Fruit fly (Drosophila melanogaster) whole organism, embryonic: Measurements from ENCODE around the gene dsf.

Source experiments
- Abd-B ChIP-seq: fragments of 200-800 bp; sonication (Bioruptor generic); optimal IDR thresholded peaks from 2 replicates; lab custom pipeline; 2018; ENCODE audit warnings: missing biosample characterization, mild to moderate bottlenecking, missing genetic modification characterization, moderate library complexity
- Adf1 ChIP-seq: fragments of 200-800 bp; sonication (Bioruptor generic); IDR thresholded peaks from 2 replicates; pipeline ENCODE4 v1.3.6; 2022; ENCODE audit warnings: missing biosample characterization, missing genetic modification characterization
- C15 ChIP-seq: fragments of 200-800 bp; sonication (Bioruptor generic); IDR thresholded peaks from 3 replicates; pipeline ENCODE4 v1.3.6; 2022; ENCODE audit warnings: missing biosample characterization, missing genetic modification characterization
- CG10147 ChIP-seq: fragments of 200-800 bp; sonication (Bioruptor generic); optimal IDR thresholded peaks from 2 replicates; lab custom pipeline; 2019; ENCODE audit warnings: missing biosample characterization, mild to moderate bottlenecking, missing genetic modification characterization, moderate library complexity
- CG12299 ChIP-seq: fragments of 200-800 bp; sonication (Bioruptor generic); optimal IDR thresholded peaks from 2 replicates; lab custom pipeline; 2018; ENCODE audit warnings: missing biosample characterization, mild to moderate bottlenecking, missing genetic modification characterization
- CG13123 ChIP-seq: fragments of 200-800 bp; sonication (Bioruptor generic); optimal IDR thresholded peaks from 2 replicates; lab custom pipeline; 2016; ENCODE audit warnings: missing biosample characterization, missing genetic modification characterization
- CG14667 ChIP-seq: fragments of 200-800 bp; sonication (Bioruptor generic); IDR thresholded peaks from 2 replicates; pipeline ENCODE4 v1.3.6; 2022; ENCODE audit warnings: missing biosample characterization, missing genetic modification characterization
- CG14965 ChIP-seq: fragments of 200-800 bp; sonication (Bioruptor generic); optimal IDR thresholded peaks from 2 replicates; lab custom pipeline; 2016; ENCODE audit warnings: missing biosample characterization, missing genetic modification characterization, borderline replicate concordance
- CG15073 ChIP-seq: fragments of 200-800 bp; sonication (Bioruptor generic); optimal IDR thresholded peaks from 2 replicates; lab custom pipeline; 2016; ENCODE audit warnings: missing biosample characterization, missing genetic modification characterization
- CG16863 ChIP-seq: fragments of 200-800 bp; sonication (Bioruptor generic); optimal IDR thresholded peaks from 3 replicates; lab custom pipeline; 2016; ENCODE audit warnings: missing biosample characterization, missing genetic modification characterization
- CG17359 ChIP-seq: fragments of 200-800 bp; sonication (Bioruptor generic); optimal IDR thresholded peaks from 3 replicates; lab custom pipeline; 2018; ENCODE audit warnings: missing biosample characterization, mild to moderate bottlenecking, missing genetic modification characterization, moderate library complexity
- CG18599 ChIP-seq: fragments of 200-800 bp; sonication (Bioruptor generic); optimal IDR thresholded peaks from 3 replicates; lab custom pipeline; 2017; ENCODE audit warnings: missing biosample characterization, missing genetic modification characterization, mild to moderate bottlenecking, moderate library complexity, missing genetic modification reagents
- CG2129 ChIP-seq: fragments of 200-800 bp; sonication (Bioruptor generic); IDR thresholded peaks from 2 replicates; pipeline ENCODE4 v1.3.6; 2022; ENCODE audit warnings: missing biosample characterization, missing genetic modification characterization; ENCODE audit not compliant: partially characterized antibody
- CG2712 ChIP-seq: fragments of 200-800 bp; optimal IDR thresholded peaks from 3 replicates; lab custom pipeline; 2019; ENCODE audit warnings: missing biosample characterization, mild to moderate bottlenecking, missing genetic modification characterization, moderate library complexity
- CG31365 ChIP-seq: fragments of 200-800 bp; sonication (Bioruptor generic); optimal IDR thresholded peaks from 2 replicates; lab custom pipeline; 2018; ENCODE audit warnings: missing biosample characterization, mild to moderate bottlenecking, missing genetic modification characterization
- CG4282 ChIP-seq: fragments of 200-800 bp; sonication (Bioruptor generic); optimal IDR thresholded peaks from 2 replicates; lab custom pipeline; 2016; ENCODE audit warnings: missing biosample characterization, missing genetic modification characterization
- CG4820 ChIP-seq: fragments of 200-800 bp; sonication (Bioruptor generic); optimal IDR thresholded peaks from 3 replicates; lab custom pipeline; 2016; ENCODE audit warnings: missing biosample characterization, missing genetic modification characterization
- CG6791 ChIP-seq: fragments of 200-800 bp; sonication (Bioruptor generic); IDR thresholded peaks from 3 replicates; pipeline ENCODE4 v1.3.6; 2022; ENCODE audit warnings: missing biosample characterization, missing genetic modification characterization; ENCODE audit not compliant: partially characterized antibody
- CG6813 ChIP-seq: fragments of 200-800 bp; sonication (Bioruptor generic); optimal IDR thresholded peaks from 2 replicates; lab custom pipeline; 2017; ENCODE audit warnings: missing biosample characterization, missing genetic modification characterization, mild to moderate bottlenecking, moderate library complexity, missing genetic modification reagents
- CG7928 ChIP-seq: fragments of 200-800 bp; sonication (Bioruptor generic); optimal IDR thresholded peaks from 2 replicates; lab custom pipeline; 2017; ENCODE audit warnings: missing biosample characterization, mild to moderate bottlenecking, missing genetic modification characterization
- CG8281 ChIP-seq: fragments of 200-800 bp; sonication (Bioruptor generic); optimal IDR thresholded peaks from 2 replicates; lab custom pipeline; 2018; ENCODE audit warnings: missing biosample characterization, mild to moderate bottlenecking, missing genetic modification characterization, moderate library complexity
- CG8944 ChIP-seq: fragments of 200-800 bp; sonication (Bioruptor generic); optimal IDR thresholded peaks from 3 replicates; lab custom pipeline; 2016; ENCODE audit warnings: missing biosample characterization, missing genetic modification characterization
- CG9215 ChIP-seq: fragments of 200-800 bp; sonication (Bioruptor generic); IDR thresholded peaks from 2 replicates; pipeline ENCODE4 v1.3.6; 2022; ENCODE audit warnings: missing biosample characterization, missing genetic modification characterization
- ERR ChIP-seq: fragments of 200-800 bp; sonication (Bioruptor generic); optimal IDR thresholded peaks from 2 replicates; lab custom pipeline; 2016; ENCODE audit warnings: missing biosample characterization, missing genetic modification characterization
- Hr3 ChIP-seq: fragments of 200-800 bp; sonication (Bioruptor generic); optimal IDR thresholded peaks from 3 replicates; lab custom pipeline; 2016; ENCODE audit warnings: missing biosample characterization, missing genetic modification characterization
- Meics ChIP-seq: fragments of 200-800 bp; sonication (Bioruptor generic); optimal IDR thresholded peaks from 2 replicates; lab custom pipeline; 2017; ENCODE audit warnings: missing biosample characterization, mild to moderate bottlenecking, missing genetic modification characterization
- Nf-YB ChIP-seq: fragments of 200-800 bp; sonication (Bioruptor generic); optimal IDR thresholded peaks from 3 replicates; lab custom pipeline; 2019; ENCODE audit warnings: missing biosample characterization, mild to moderate bottlenecking, missing genetic modification characterization, moderate library complexity
- Oaz ChIP-seq: fragments of 200-800 bp; sonication (Bioruptor generic); IDR thresholded peaks from 2 replicates; pipeline ENCODE4 v1.3.6; 2022; ENCODE audit warnings: missing biosample characterization, missing genetic modification characterization
- Trl ChIP-seq, 3 experiments: fragments of >200 bp in 2 of 3; fragments of 200-800 bp in 1 of 3; sonication (Bioruptor generic) in 1 of 3; optimal IDR thresholded peaks; 2 replicates in 1 of 3; 3 replicates in 2 of 3; lab custom pipeline; 2016 to 2017; ENCODE audit warnings: missing biosample characterization in 1 of 3, missing genetic modification characterization in 1 of 3
- ato ChIP-seq: fragments of 200-800 bp; sonication (Bioruptor generic); IDR thresholded peaks from 2 replicates; pipeline ENCODE4 v1.3.6; 2022; ENCODE audit warnings: missing biosample characterization, missing genetic modification characterization; ENCODE audit not compliant: partially characterized antibody
- bowl ChIP-seq: fragments of 200-800 bp; sonication (Bioruptor generic); IDR thresholded peaks from 2 replicates; pipeline ENCODE4 v1.3.6; 2022; ENCODE audit warnings: missing biosample characterization, missing genetic modification characterization
- chif ChIP-seq, 2 experiments: fragments of 200-800 bp; sonication (Bioruptor generic); optimal IDR thresholded peaks; 3 replicates each; lab custom pipeline; 2016; ENCODE audit warnings: missing biosample characterization in 2 of 2, missing genetic modification characterization in 2 of 2
- danr ChIP-seq: fragments of 200-800 bp; sonication (Bioruptor generic); IDR thresholded peaks from 2 replicates; pipeline ENCODE4 v1.3.6; 2022; ENCODE audit warnings: missing biosample characterization, missing genetic modification characterization
- disco-r ChIP-seq: fragments of 200-800 bp; sonication (Bioruptor generic); optimal IDR thresholded peaks from 2 replicates; lab custom pipeline; 2016; ENCODE audit warnings: missing biosample characterization, missing genetic modification characterization
- dmrt99B ChIP-seq: fragments of 200-800 bp; sonication (Bioruptor generic); optimal IDR thresholded peaks from 2 replicates; lab custom pipeline; 2018; ENCODE audit warnings: missing biosample characterization, mild to moderate bottlenecking, missing genetic modification characterization, moderate library complexity
- ems ChIP-seq: fragments of 200-800 bp; sonication (Bioruptor generic); optimal IDR thresholded peaks from 3 replicates; lab custom pipeline; 2016; ENCODE audit warnings: missing biosample characterization, missing genetic modification characterization
- hb ChIP-seq: fragments of 200-800 bp; sonication (Bioruptor generic); IDR thresholded peaks from 3 replicates; pipeline ENCODE4 v1.3.6; 2022; ENCODE audit warnings: missing biosample characterization, missing genetic modification characterization; ENCODE audit not compliant: partially characterized antibody
- hkb ChIP-seq, 2 experiments: fragments of 200-800 bp in 1 of 2; fragments of >200 bp in 1 of 2; sonication (Bioruptor generic) in 1 of 2; IDR thresholded peaks in 1 of 2; optimal IDR thresholded peaks in 1 of 2; 2 replicates each; pipeline versions ENCODE4 v1.3.6 to Lab custom; 2017 to 2022; ENCODE audit warnings: missing biosample characterization in 1 of 2, missing genetic modification characterization in 1 of 2
- lmd ChIP-seq: fragments of 200-800 bp; sonication (Bioruptor generic); IDR thresholded peaks from 2 replicates; pipeline ENCODE4 v1.3.6; 2022; ENCODE audit warnings: missing biosample characterization, missing genetic modification characterization
- odd ChIP-seq: fragments of 200-800 bp; sonication (Bioruptor generic); optimal IDR thresholded peaks from 2 replicates; lab custom pipeline; 2017; ENCODE audit warnings: missing biosample characterization, mild to moderate bottlenecking, missing genetic modification characterization
- repo ChIP-seq: fragments of 200-800 bp; sonication (Bioruptor generic); optimal IDR thresholded peaks from 2 replicates; lab custom pipeline; 2016; ENCODE audit warnings: missing biosample characterization, missing genetic modification characterization
- scrt ChIP-seq: fragments of 200-800 bp; sonication (Bioruptor generic); optimal IDR thresholded peaks from 2 replicates; lab custom pipeline; 2018; ENCODE audit warnings: missing biosample characterization, mild to moderate bottlenecking, missing genetic modification characterization, moderate library complexity
- shn ChIP-seq: fragments of 200-800 bp; sonication (Bioruptor generic); optimal IDR thresholded peaks from 3 replicates; lab custom pipeline; 2016; ENCODE audit warnings: missing biosample characterization, missing genetic modification characterization
- sima ChIP-seq: fragments of 200-800 bp; sonication (Bioruptor generic); optimal IDR thresholded peaks from 2 replicates; lab custom pipeline; 2016; ENCODE audit warnings: missing biosample characterization, missing genetic modification characterization
- sob ChIP-seq: fragments of 200-800 bp; sonication (Bioruptor generic); IDR thresholded peaks from 2 replicates; pipeline ENCODE4 v1.3.6; 2022; ENCODE audit warnings: missing biosample characterization, missing genetic modification characterization
- tgo ChIP-seq: fragments of 200-800 bp; sonication (Bioruptor generic); IDR thresholded peaks from 3 replicates; pipeline ENCODE4 v1.3.6; 2022; ENCODE audit warnings: missing biosample characterization, missing genetic modification characterization
- tll ChIP-seq, 2 experiments: fragments of 200-800 bp in 1 of 2; fragments of >200 bp in 1 of 2; sonication (Bioruptor generic) in 1 of 2; optimal IDR thresholded peaks; 2 replicates each; lab custom pipeline; 2017 to 2019; ENCODE audit warnings: missing biosample characterization in 2 of 2, missing genetic modification characterization in 2 of 2, mild to moderate bottlenecking in 1 of 2, moderate library complexity in 1 of 2

dsf gene

dm6 chr2L:5981433-5982333 is 55.9 kb downstream of the dsf start, which contains the start of gene eIF4A (continued):
- TF ChIP-seq lmd: no peak
- TF ChIP-seq CG4282 (GFP tag; lab: Kevin White, UChicago): no peak
- TF ChIP-seq sima (GFP tag; lab: Kevin White, UChicago): no peak
- TF ChIP-seq Adf1 (GFP tag; lab: Robert Waterston, UW): no peak
- TF ChIP-seq ems (GFP tag; lab: Kevin White, UChicago): no peak
- TF ChIP-seq danr (GFP tag; lab: Robert Waterston, UW): no peak
- TF ChIP-seq odd (GFP tag; lab: Kevin White, UChicago): peak; percentile 52
- no peak for TF ChIP-seq shn (GFP tag; lab: Kevin White, UChicago)
- TF ChIP-seq hb (GFP tag; lab: Robert Waterston, UW): no peak
- TF ChIP-seq ato (GFP tag; lab: Robert Waterston, UW): no peak
- TF ChIP-seq CG18599 (GFP tag; lab: Kevin White, UChicago): peak; percentile 11
- peak; percentile 47 for TF ChIP-seq CG6813 (GFP tag; lab: Kevin White, UChicago)
- no peak for TF ChIP-seq CG8281 (tag; lab: Kevin White, UChicago)
- no peak for TF ChIP-seq ERR (GFP tag; lab: Kevin White, UChicago)
- no peak for TF ChIP-seq Nf-YB
- TF ChIP-seq dmrt99B (tag; lab: Kevin White, UChicago): no peak
- no peak for TF ChIP-seq disco-r (GFP tag; lab: Kevin White, UChicago)
- TF ChIP-seq hkb (optimal IDR thresholded peaks at IDR 0.05; lab: Kevin White, UChicago): peak; percentile 41
- TF ChIP-seq hkb (GFP tag; IDR thresholded peaks at IDR 0.05; lab: Robert Waterston, UW): no peak
- no peak for TF ChIP-seq CG16863 (GFP tag; lab: Kevin White, UChicago)
- TF ChIP-seq CG10147 (GFP tag; lab: Kevin White, UChicago): peak; percentile 15
- TF ChIP-seq CG31365: no peak
- TF ChIP-seq CG9215: no peak
- TF ChIP-seq CG12299 (tag; lab: Kevin White, UChicago): peak; percentile 10
- no peak for TF ChIP-seq CG8944
- no peak for TF ChIP-seq sob (GFP tag; lab: Robert Waterston, UW)
- TF ChIP-seq bowl (GFP tag; lab: Robert Waterston, UW): no peak
- TF ChIP-seq tgo: no peak
- no peak for TF ChIP-seq Hr3 (GFP tag; lab: Kevin White, UChicago)
- peak; percentile 55 for TF ChIP-seq CG2712 (tag; lab: Kevin White, UChicago)
- TF ChIP-seq Abd-B: peak; percentile 57
- TF ChIP-seq CG14965 (GFP tag; lab: Kevin White, UChicago): no peak
- no peak for TF ChIP-seq CG15073 (GFP tag; lab: Kevin White, UChicago)
- TF ChIP-seq CG7928: peak; percentile 96

- TF ChIP-seq CG4820 (GFP tag; lab: Kevin White, UChicago) (no peak), C15 (GFP tag; lab: Robert Waterston, UW) (no peak), Meics (GFP tag; lab: Kevin White, UChicago) (peak; percentile 29), chif (GFP tag; optimal IDR thresholded peaks at IDR 0.05; lab: Kevin White, UChicago) (peak in 1 of 2 experiments; percentile 14), repo (no peak), CG13123 (GFP tag; lab: Kevin White, UChicago) (no peak), CG6791 (GFP tag; lab: Robert Waterston, UW) (no peak), CG14667 (GFP tag; lab: Robert Waterston, UW) (no peak), Oaz (GFP tag; lab: Robert Waterston, UW) (no peak), scrt (peak; percentile 44), tll (GFP tag; optimal IDR thresholded peaks at IDR 0.05; lab: Kevin White, UChicago) (peak in 1 of 2 experiments; percentile 16), CG7928 (peak; percentile 20), CG17359 (tag; lab: Kevin White, UChicago) (peak; percentile 9), CG2129 (GFP tag; lab: Robert Waterston, UW) (no peak), Trl (optimal IDR thresholded peaks at IDR 0.05; lab: Kevin White, UChicago) (no peak), Trl (GFP tag; optimal IDR thresholded peaks at IDR 0.05; lab: Kevin White, UChicago) (peak; percentile 36)
Measured at dm6 chr2L:5982334-5982987, 56.7 kb downstream of the dsf start.
